Fruit fly (Drosophila melanogaster) S2 (cell line): ENCODE data around the gene sqh.

Source experiments
- CG8478 ChIP-seq: fragments of >200 bp; optimal IDR thresholded peaks from 2 replicates; lab custom pipeline; 2018
- CTCF ChIP-seq, 2 experiments: fragments of >200 bp; optimal IDR thresholded peaks; 2 replicates each; lab custom pipeline; 2018

dm6 chrX:6237015-6237414 lies 12.1 kb upstream of the sqh start, which contains the start of gene CG14445:
- TF ChIP-seq CG8478 (lab: Kevin White, UChicago) (no peak), CTCF (optimal IDR thresholded peaks at IDR 0.05; lab: Kevin White, UChicago) (no peak)
